Fruit fly (Drosophila melanogaster) whole organism, embryonic: ENCODE data around the gene CG42827.

Experiments
- Asciz ChIP-seq: fragments of 200-800 bp; sonication (Bioruptor generic); optimal IDR thresholded peaks from 2 replicates; lab custom pipeline; 2017; ENCODE audit warnings: missing biosample characterization, mild to moderate bottlenecking, missing genetic modification characterization, missing genetic modification reagents
- CG1024 ChIP-seq: fragments of 200-800 bp; sonication (Bioruptor generic); IDR thresholded peaks from 2 replicates; pipeline ENCODE4 v1.3.6; 2022; ENCODE audit warnings: missing biosample characterization, missing genetic modification characterization
- CG10321 ChIP-seq: fragments of 200-800 bp; sonication (Bioruptor generic); IDR thresholded peaks from 2 replicates; pipeline ENCODE4 v1.3.6; 2022; ENCODE audit warnings: missing biosample characterization, missing genetic modification characterization
- CG10543 ChIP-seq: fragments of 200-800 bp; sonication (Bioruptor generic); optimal IDR thresholded peaks from 3 replicates; lab custom pipeline; 2017; ENCODE audit warnings: missing biosample characterization, mild to moderate bottlenecking, missing genetic modification characterization, moderate library complexity
- CG15269 ChIP-seq: fragments of 200-800 bp; sonication (Bioruptor generic); optimal IDR thresholded peaks from 2 replicates; lab custom pipeline; 2018; ENCODE audit warnings: missing biosample characterization, mild to moderate bottlenecking, missing genetic modification characterization, moderate library complexity
- CG15479 ChIP-seq: fragments of 200-800 bp; sonication (Bioruptor generic); optimal IDR thresholded peaks from 3 replicates; lab custom pipeline; 2019; ENCODE audit warnings: missing biosample characterization, mild to moderate bottlenecking, missing genetic modification characterization, moderate library complexity
- CG17359 ChIP-seq: fragments of 200-800 bp; sonication (Bioruptor generic); optimal IDR thresholded peaks from 3 replicates; lab custom pipeline; 2018; ENCODE audit warnings: missing biosample characterization, mild to moderate bottlenecking, missing genetic modification characterization, moderate library complexity
- CG18599 ChIP-seq: fragments of 200-800 bp; sonication (Bioruptor generic); optimal IDR thresholded peaks from 3 replicates; lab custom pipeline; 2017; ENCODE audit warnings: missing biosample characterization, missing genetic modification characterization, mild to moderate bottlenecking, moderate library complexity, missing genetic modification reagents
- CG2199 ChIP-seq: fragments of 200-800 bp; sonication (Bioruptor generic); IDR thresholded peaks from 3 replicates; pipeline ENCODE4 v1.3.6; 2022; ENCODE audit warnings: missing biosample characterization, missing genetic modification characterization
- CG3163 ChIP-seq: fragments of 200-800 bp; sonication (Bioruptor generic); optimal IDR thresholded peaks from 3 replicates; lab custom pipeline; 2016; ENCODE audit warnings: missing biosample characterization, missing genetic modification characterization
- CG3847 ChIP-seq: fragments of 200-800 bp; sonication (Bioruptor generic); IDR thresholded peaks from 2 replicates; pipeline ENCODE4 v1.3.6; 2022; ENCODE audit warnings: missing biosample characterization, missing genetic modification characterization
- CG3995 ChIP-seq: fragments of 200-800 bp; sonication (Bioruptor generic); optimal IDR thresholded peaks from 3 replicates; lab custom pipeline; 2016; ENCODE audit warnings: missing biosample characterization, missing genetic modification characterization
- CG8281 ChIP-seq: fragments of 200-800 bp; sonication (Bioruptor generic); optimal IDR thresholded peaks from 2 replicates; lab custom pipeline; 2018; ENCODE audit warnings: missing biosample characterization, mild to moderate bottlenecking, missing genetic modification characterization, moderate library complexity
- CG8290 ChIP-seq, 3 experiments: fragments of 200-800 bp; sonication (Bioruptor generic); optimal IDR thresholded peaks; 2 replicates each; lab custom pipeline; 2016 to 2019; ENCODE audit warnings: missing biosample characterization in 3 of 3, missing genetic modification characterization in 3 of 3, mild to moderate bottlenecking in 2 of 3, moderate library complexity in 1 of 3
- CG9609 ChIP-seq: fragments of 200-800 bp; sonication (Bioruptor generic); optimal IDR thresholded peaks from 3 replicates; lab custom pipeline; 2016; ENCODE audit warnings: missing biosample characterization, missing genetic modification characterization
- Hr78 ChIP-seq, 2 experiments: fragments of 200-800 bp in 1 of 2; fragments of >200 bp in 1 of 2; sonication (Bioruptor generic) in 1 of 2; optimal IDR thresholded peaks; 2 replicates each; lab custom pipeline; 2017 to 2019; ENCODE audit warnings: missing biosample characterization in 2 of 2, missing genetic modification characterization in 2 of 2, mild to moderate bottlenecking in 1 of 2, moderate library complexity in 1 of 2
- Jarid2 ChIP-seq: fragments of 200-800 bp; sonication (Bioruptor generic); optimal IDR thresholded peaks from 3 replicates; lab custom pipeline; 2017; ENCODE audit warnings: mild to moderate bottlenecking, missing biosample characterization, missing genetic modification reagents, missing genetic modification characterization
- Med ChIP-seq: fragments of 200-800 bp; sonication (Bioruptor generic); peaks from one replicate; lab custom pipeline; 2016; ENCODE audit warnings: missing biosample characterization, missing genetic modification characterization, mild to moderate bottlenecking, inconsistent platforms, moderate library complexity
- Nf-YA ChIP-seq: fragments of 200-800 bp; sonication (Bioruptor generic); IDR thresholded peaks from 2 replicates; pipeline ENCODE4 v1.3.6; 2022; ENCODE audit warnings: missing biosample characterization, missing genetic modification characterization
- Nf-YB ChIP-seq: fragments of 200-800 bp; sonication (Bioruptor generic); optimal IDR thresholded peaks from 3 replicates; lab custom pipeline; 2019; ENCODE audit warnings: missing biosample characterization, mild to moderate bottlenecking, missing genetic modification characterization, moderate library complexity
- PHDP ChIP-seq: fragments of 200-800 bp; sonication (Bioruptor generic); optimal IDR thresholded peaks from 3 replicates; lab custom pipeline; 2018; ENCODE audit warnings: missing biosample characterization, mild to moderate bottlenecking, missing genetic modification characterization, moderate library complexity
- cg ChIP-seq: fragments of 200-800 bp; sonication (Bioruptor generic); optimal IDR thresholded peaks from 3 replicates; lab custom pipeline; 2019; ENCODE audit warnings: missing biosample characterization, mild to moderate bottlenecking, missing genetic modification characterization, moderate library complexity
- chinmo ChIP-seq: fragments of 200-800 bp; sonication (Bioruptor generic); IDR thresholded peaks from 4 replicates; pipeline ENCODE4 v1.3.6; 2022; ENCODE audit warnings: missing biosample characterization, missing genetic modification characterization; ENCODE audit not compliant: partially characterized antibody
- ci ChIP-seq: fragments of 200-800 bp; sonication (Bioruptor generic); IDR thresholded peaks from 3 replicates; pipeline ENCODE4 v1.3.6; 2022; ENCODE audit warnings: missing biosample characterization, missing genetic modification characterization
- eve ChIP-seq, 2 experiments: fragments of >200 bp; optimal IDR thresholded peaks; 2 replicates each; lab custom pipeline; 2017; ENCODE audit warnings: missing biosample characterization in 2 of 2, missing genetic modification characterization in 2 of 2
- exex ChIP-seq: fragments of 200-800 bp; sonication (Bioruptor generic); optimal IDR thresholded peaks from 4 replicates; lab custom pipeline; 2018; ENCODE audit warnings: missing biosample characterization, mild to moderate bottlenecking, missing genetic modification characterization, moderate library complexity
- kni ChIP-seq: fragments of 200-800 bp; sonication (Bioruptor generic); optimal IDR thresholded peaks from 3 replicates; lab custom pipeline; 2017; ENCODE audit warnings: mild to moderate bottlenecking, missing biosample characterization, missing genetic modification reagents, missing genetic modification characterization
- knrl ChIP-seq: fragments of 200-800 bp; sonication (Bioruptor generic); IDR thresholded peaks from 3 replicates; pipeline ENCODE4 v1.3.6; 2022; ENCODE audit warnings: missing biosample characterization, missing genetic modification characterization; ENCODE audit not compliant: partially characterized antibody
- lab ChIP-seq: fragments of 200-800 bp; sonication (Bioruptor generic); optimal IDR thresholded peaks from 3 replicates; lab custom pipeline; 2017; ENCODE audit warnings: missing biosample characterization, missing genetic modification characterization, mild to moderate bottlenecking, moderate library complexity, missing genetic modification reagents
- mirr ChIP-seq: fragments of 200-800 bp; sonication (Bioruptor generic); optimal IDR thresholded peaks from 3 replicates; lab custom pipeline; 2018; ENCODE audit warnings: missing biosample characterization, mild to moderate bottlenecking, missing genetic modification characterization
- odd ChIP-seq: fragments of 200-800 bp; sonication (Bioruptor generic); optimal IDR thresholded peaks from 2 replicates; lab custom pipeline; 2017; ENCODE audit warnings: missing biosample characterization, mild to moderate bottlenecking, missing genetic modification characterization
- otp ChIP-seq: fragments of 200-800 bp; sonication (Bioruptor generic); IDR thresholded peaks from 3 replicates; pipeline ENCODE4, ENCODE4 v1.3.6; 2022; ENCODE audit warnings: missing biosample characterization, missing genetic modification characterization
- phol ChIP-seq: fragments of 200-800 bp; sonication (Bioruptor generic); optimal IDR thresholded peaks from 3 replicates; lab custom pipeline; 2018; ENCODE audit warnings: missing biosample characterization, mild to moderate bottlenecking, missing genetic modification characterization, moderate library complexity
- sd ChIP-seq: fragments of 200-800 bp; sonication (Bioruptor generic); optimal IDR thresholded peaks from 3 replicates; lab custom pipeline; 2018; ENCODE audit warnings: missing biosample characterization, mild to moderate bottlenecking, missing genetic modification characterization, moderate library complexity
- sens ChIP-seq: fragments of 200-800 bp; sonication (Bioruptor generic); peaks from one replicate; lab custom pipeline; 2016; ENCODE audit warnings: missing biosample characterization, missing genetic modification characterization
- slou ChIP-seq: fragments of 200-800 bp; sonication (Bioruptor generic); optimal IDR thresholded peaks from 3 replicates; lab custom pipeline; 2016; ENCODE audit warnings: missing biosample characterization, missing genetic modification characterization
- sr ChIP-seq: fragments of 200-800 bp; sonication (Bioruptor generic); IDR thresholded peaks from 3 replicates; pipeline ENCODE4 v1.3.6; 2022; ENCODE audit warnings: missing biosample characterization, missing genetic modification characterization
- vvl ChIP-seq: fragments of 200-800 bp; sonication (Bioruptor generic); IDR thresholded peaks from 2 replicates; pipeline ENCODE4 v1.3.6; 2022; ENCODE audit warnings: missing biosample characterization, missing genetic modification characterization

Gene CG42827

DNA sequence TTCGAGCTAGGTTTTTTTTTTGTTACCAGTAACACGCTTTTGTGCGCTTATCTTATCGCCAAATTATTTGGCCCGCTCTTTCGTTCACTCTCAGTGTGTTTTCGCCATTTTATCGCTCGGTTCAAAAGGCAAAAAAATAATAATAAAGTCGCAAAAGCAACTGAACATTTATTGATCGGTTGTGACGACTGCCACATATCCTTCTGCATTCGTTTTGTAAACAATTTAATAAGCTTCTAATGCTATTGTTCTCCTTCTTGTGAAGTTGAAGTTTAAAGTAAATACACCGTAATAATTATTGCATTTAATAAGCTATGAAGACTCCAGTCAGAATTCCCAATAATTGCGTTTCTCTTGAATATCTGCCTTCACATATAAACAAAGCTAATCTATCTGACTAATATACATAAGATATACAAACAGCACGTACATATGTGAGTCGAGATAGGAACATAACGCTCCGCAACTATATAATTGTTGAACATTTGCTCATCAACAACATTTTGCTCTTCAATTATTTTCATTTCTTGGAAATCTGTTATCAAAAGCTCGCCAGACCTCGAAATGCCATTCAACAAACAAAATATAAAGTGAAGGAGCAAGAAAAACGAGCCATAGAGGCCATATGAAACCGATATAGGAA is 35.4 kb upstream of the CG42827 start (continued):
- TF ChIP-seq Asciz = no peak
- no peak for TF ChIP-seq odd (GFP tag; lab: Kevin White, UChicago)
- peak; percentile 65 for TF ChIP-seq CG18599 (GFP tag; lab: Kevin White, UChicago)
- no peak for TF ChIP-seq eve (GFP tag; optimal IDR thresholded peaks at IDR 0.05; lab: Kevin White, UChicago)

DNA sequence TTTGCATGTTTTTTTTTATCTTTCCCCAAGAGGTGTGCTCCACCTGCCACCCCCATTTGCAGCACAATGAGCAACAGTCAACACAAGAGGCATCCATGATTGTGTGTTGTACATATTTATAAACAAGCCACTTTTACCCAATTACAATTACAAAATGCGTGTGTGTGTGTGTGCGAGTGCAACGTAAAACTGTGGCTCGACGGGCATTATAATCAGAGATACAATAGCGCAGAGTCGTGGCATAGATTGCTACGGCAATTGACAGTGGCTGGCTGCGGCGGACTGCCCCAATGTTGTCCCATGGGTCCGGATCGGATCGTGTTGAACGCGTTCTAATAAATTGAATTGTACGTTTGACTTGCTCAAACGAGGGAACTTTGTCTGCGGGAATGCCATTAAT is 34.4 kb upstream of the CG42827 start:
- TF ChIP-seq CG17359 = no peak
- peak; percentile 26 for TF ChIP-seq sens (GFP tag; lab: Kevin White, UChicago)
- TF ChIP-seq mirr (GFP tag; lab: Kevin White, UChicago) = peak; percentile 5
- 0 out of 4 replicates have a peak, but pooled peaks have one; percentile 5 for TF ChIP-seq chinmo (GFP tag; lab: Robert Waterston, UW)
- TF ChIP-seq CG2199 (GFP tag; lab: Robert Waterston, UW) = peak; percentile 81; the same call in 1 of the 3 replicates
- TF ChIP-seq CG8290 (GFP tag; optimal IDR thresholded peaks at IDR 0.05; lab: Kevin White, UChicago) = no peak
- TF ChIP-seq CG8290 (tag; optimal IDR thresholded peaks at IDR 0.05; lab: Kevin White, UChicago) = peak in 1 of 2 experiments; percentile 20
- TF ChIP-seq sr = 0 out of 3 replicates have a peak, but pooled peaks have one; percentile 6
- TF ChIP-seq Hr78 (GFP tag; optimal IDR thresholded peaks at IDR 0.05; lab: Kevin White, UChicago) = peak in 1 of 2 experiments; percentile 33
- peak; percentile 15 for TF ChIP-seq Jarid2 (GFP tag; lab: Kevin White, UChicago)
- peak; percentile 55; the same call in 1 of the 3 replicates for TF ChIP-seq ci (GFP tag; lab: Robert Waterston, UW)
- peak; percentile 11 for TF ChIP-seq CG8281 (tag; lab: Kevin White, UChicago)
- no peak for TF ChIP-seq phol
- TF ChIP-seq cg (GFP tag; lab: Kevin White, UChicago) = peak; percentile 53
- no peak for TF ChIP-seq CG9609 (GFP tag; lab: Kevin White, UChicago)
- TF ChIP-seq CG1024 (GFP tag; lab: Robert Waterston, UW) = 0 out of 2 replicates have a peak, but pooled peaks have one; percentile 20
- TF ChIP-seq sd = peak; percentile 41
- TF ChIP-seq Med = peak; percentile 37
- TF ChIP-seq CG10321 = 0 out of 2 replicates have a peak, but pooled peaks have one; percentile 14
- TF ChIP-seq CG10543 (GFP tag; lab: Kevin White, UChicago) = peak; percentile 21
- TF ChIP-seq knrl (GFP tag; lab: Robert Waterston, UW) = no peak

DNA sequence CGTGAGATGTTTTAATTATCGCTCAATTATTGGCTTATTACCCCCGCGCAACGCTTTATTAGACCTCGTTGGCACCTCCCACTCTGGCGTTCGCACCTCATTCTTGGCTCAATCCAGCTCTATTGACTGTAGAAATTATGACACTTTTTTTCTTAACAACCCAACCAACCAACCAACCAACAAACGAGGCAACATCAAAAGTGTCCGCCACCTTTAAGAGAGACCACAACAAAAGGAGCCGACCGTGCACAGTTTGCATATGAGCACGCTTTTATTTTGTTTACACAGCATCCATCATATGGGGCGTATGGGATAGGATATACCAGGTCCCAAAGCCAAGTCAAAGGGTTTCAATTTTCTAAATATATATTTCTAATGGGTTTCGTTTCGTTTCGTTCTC is 32.1 kb upstream of the CG42827 start:
- TF ChIP-seq slou (GFP tag; lab: Kevin White, UChicago) (no peak), PHDP (no peak), CG3995 (GFP tag; lab: Kevin White, UChicago) (no peak), sens (GFP tag; lab: Kevin White, UChicago) (peak; percentile 56), CG15269 (no peak), Nf-YA (GFP tag; lab: Robert Waterston, UW) (no peak), Nf-YB (peak; percentile 6), kni (GFP tag; lab: Kevin White, UChicago) (peak; percentile 66), otp (GFP tag; lab: Robert Waterston, UW) (0 out of 3 replicates have a peak, but pooled peaks have one; percentile 52)
- TF ChIP-seq, all 482 proteins: peak for 4

DNA sequence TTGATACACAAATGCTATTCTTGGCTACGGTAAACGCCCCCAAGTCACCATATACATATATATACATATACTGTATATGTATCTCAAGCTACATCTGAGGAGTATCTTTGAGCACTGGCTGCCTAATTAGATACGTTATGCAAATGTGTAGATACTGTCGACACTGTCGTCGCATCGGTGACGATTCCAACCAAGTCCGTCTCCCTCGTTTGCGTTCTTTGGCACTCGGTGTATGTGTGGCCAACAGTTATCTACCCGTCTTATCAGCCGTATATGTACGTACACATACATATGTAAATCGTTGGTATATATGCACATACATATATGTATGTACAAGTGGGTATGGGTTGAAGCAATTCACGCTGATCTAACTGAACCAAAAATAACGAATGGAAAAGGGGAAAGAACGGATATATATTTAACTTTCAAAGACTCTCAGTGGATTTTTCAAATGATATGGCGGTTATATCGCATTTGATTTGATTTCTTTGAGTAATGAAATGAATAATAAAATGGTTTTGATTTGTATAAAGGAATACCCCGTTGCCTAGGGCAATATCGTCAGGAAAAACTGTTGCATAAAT is 30.9 kb upstream of the CG42827 start:
- TF ChIP-seq exex (tag; lab: Kevin White, UChicago) (peak; percentile 53), vvl (GFP tag; lab: Robert Waterston, UW) (peak; percentile 58; the same call in 1 of the 2 replicates), CG15479 (GFP tag; lab: Kevin White, UChicago) (peak; percentile 60), CG3163 (GFP tag; lab: Kevin White, UChicago) (no peak), cg (GFP tag; lab: Kevin White, UChicago) (peak; percentile 50), lab (peak; percentile 18), CG3995 (GFP tag; lab: Kevin White, UChicago) (no peak), CG3847 (no peak), mirr (GFP tag; lab: Kevin White, UChicago) (peak; percentile 46)
